Fruit fly (Drosophila melanogaster) whole organism, embryonic: Measurements from ENCODE around the gene CG43117.

Experiments
- BtbVII ChIP-seq: fragments of 200-800 bp; sonication (Bioruptor generic); optimal IDR thresholded peaks from 3 replicates; lab custom pipeline; 2017; ENCODE audit warnings: missing biosample characterization, mild to moderate bottlenecking, missing genetic modification characterization
- CG10959 ChIP-seq: fragments of 200-800 bp; sonication (Bioruptor generic); IDR thresholded peaks from 2 replicates; pipeline ENCODE4 v1.3.6; 2022; ENCODE audit warnings: missing biosample characterization, missing genetic modification characterization
- CG12155 ChIP-seq: fragments of 200-800 bp; sonication (Bioruptor generic); optimal IDR thresholded peaks from 3 replicates; lab custom pipeline; 2016; ENCODE audit warnings: missing biosample characterization, missing genetic modification characterization
- CG12942 ChIP-seq: fragments of 200-800 bp; sonication (Bioruptor generic); optimal IDR thresholded peaks from 3 replicates; lab custom pipeline; 2016; ENCODE audit warnings: missing biosample characterization, missing genetic modification characterization
- CG14710 ChIP-seq: fragments of 200-800 bp; sonication (Bioruptor generic); optimal IDR thresholded peaks from 3 replicates; lab custom pipeline; 2019; ENCODE audit warnings: missing biosample characterization, mild to moderate bottlenecking, missing genetic modification characterization, moderate library complexity
- CG17612 ChIP-seq: fragments of 200-800 bp; sonication (Bioruptor generic); IDR thresholded peaks from 2 replicates; pipeline ENCODE4 v1.3.6; 2022; ENCODE audit warnings: missing biosample characterization, missing genetic modification characterization
- CG18599 ChIP-seq: fragments of 200-800 bp; sonication (Bioruptor generic); optimal IDR thresholded peaks from 3 replicates; lab custom pipeline; 2017; ENCODE audit warnings: missing biosample characterization, missing genetic modification characterization, mild to moderate bottlenecking, moderate library complexity, missing genetic modification reagents
- CG2199 ChIP-seq: fragments of 200-800 bp; sonication (Bioruptor generic); IDR thresholded peaks from 3 replicates; pipeline ENCODE4 v1.3.6; 2022; ENCODE audit warnings: missing biosample characterization, missing genetic modification characterization
- CG30403 ChIP-seq: fragments of 200-800 bp; sonication (Bioruptor generic); optimal IDR thresholded peaks from 3 replicates; lab custom pipeline; 2016; ENCODE audit warnings: missing biosample characterization, missing genetic modification characterization
- CG32767 ChIP-seq: fragments of 200-800 bp; sonication (Bioruptor generic); IDR thresholded peaks from 2 replicates; pipeline ENCODE4 v1.3.6; 2022; ENCODE audit warnings: missing biosample characterization, missing genetic modification characterization
- CG34224 ChIP-seq: fragments of 200-800 bp; sonication (Bioruptor generic); IDR thresholded peaks from 3 replicates; pipeline ENCODE4 v1.3.6; 2022; ENCODE audit warnings: missing biosample characterization, missing genetic modification characterization; ENCODE audit not compliant: partially characterized antibody
- CG4424 ChIP-seq: fragments of 200-800 bp; sonication (Bioruptor generic); optimal IDR thresholded peaks from 3 replicates; lab custom pipeline; 2016; ENCODE audit warnings: missing biosample characterization, missing genetic modification characterization
- CG5180 ChIP-seq: fragments of 200-800 bp; sonication (Bioruptor generic); optimal IDR thresholded peaks from 3 replicates; lab custom pipeline; 2017; ENCODE audit warnings: missing biosample characterization, missing genetic modification characterization, mild to moderate bottlenecking, moderate library complexity, missing genetic modification reagents
- CG6689 ChIP-seq: fragments of 200-800 bp; sonication (Bioruptor generic); IDR thresholded peaks from 2 replicates; pipeline ENCODE4 v1.3.6; 2022; ENCODE audit warnings: missing biosample characterization, missing genetic modification characterization
- CG6854 ChIP-seq: fragments of 200-800 bp; sonication (Bioruptor generic); optimal IDR thresholded peaks from 3 replicates; lab custom pipeline; 2017; ENCODE audit warnings: missing biosample characterization, mild to moderate bottlenecking, missing genetic modification characterization
- CG8281 ChIP-seq: fragments of 200-800 bp; sonication (Bioruptor generic); optimal IDR thresholded peaks from 2 replicates; lab custom pipeline; 2018; ENCODE audit warnings: missing biosample characterization, mild to moderate bottlenecking, missing genetic modification characterization, moderate library complexity
- CG8388 ChIP-seq: fragments of 200-800 bp; sonication (Bioruptor generic); optimal IDR thresholded peaks from 2 replicates; lab custom pipeline; 2019; ENCODE audit warnings: missing biosample characterization, mild to moderate bottlenecking, missing genetic modification characterization, moderate library complexity
- CG8478 ChIP-seq: fragments of >200 bp; optimal IDR thresholded peaks from 2 replicates; lab custom pipeline; 2018
- CG9817 ChIP-seq: fragments of 200-800 bp; sonication (Bioruptor generic); optimal IDR thresholded peaks from 2 replicates; lab custom pipeline; 2018; ENCODE audit warnings: missing biosample characterization, mild to moderate bottlenecking, missing genetic modification characterization, moderate library complexity
- CG9876 ChIP-seq: fragments of 200-800 bp; sonication (Bioruptor generic); optimal IDR thresholded peaks from 2 replicates; lab custom pipeline; 2016; ENCODE audit warnings: missing biosample characterization, missing genetic modification characterization
- CG9932 ChIP-seq: fragments of 200-800 bp; sonication (Bioruptor generic); IDR thresholded peaks from 2 replicates; pipeline ENCODE4 v1.3.6; 2022; ENCODE audit warnings: missing biosample characterization, missing genetic modification characterization
- CTCF ChIP-seq: fragments of 200-800 bp; sonication (Bioruptor generic); optimal IDR thresholded peaks from 2 replicates; lab custom pipeline; 2017; ENCODE audit warnings: missing biosample characterization, mild to moderate bottlenecking, missing genetic modification characterization, moderate library complexity
- Deaf1 ChIP-seq: fragments of 200-800 bp; optimal IDR thresholded peaks from 3 replicates; lab custom pipeline; 2019; ENCODE audit warnings: missing biosample characterization, mild to moderate bottlenecking, missing genetic modification characterization, moderate library complexity
- Gsc ChIP-seq: fragments of 200-800 bp; sonication (Bioruptor generic); IDR thresholded peaks from 2 replicates; pipeline ENCODE4 v1.3.6; 2022; ENCODE audit warnings: missing biosample characterization, missing genetic modification characterization
- HLH54F ChIP-seq: fragments of 200-800 bp; sonication (Bioruptor generic); optimal IDR thresholded peaks from 3 replicates; lab custom pipeline; 2016; ENCODE audit warnings: missing biosample characterization, missing genetic modification characterization
- Hmr ChIP-seq: fragments of 200-800 bp; sonication (Bioruptor generic); optimal IDR thresholded peaks from 3 replicates; lab custom pipeline; 2017; ENCODE audit warnings: mild to moderate bottlenecking, missing biosample characterization, missing genetic modification reagents, missing genetic modification characterization
- NFAT ChIP-seq: fragments of 200-800 bp; sonication (Bioruptor generic); IDR thresholded peaks from 2 replicates; pipeline ENCODE4 v1.3.6; 2022; ENCODE audit warnings: missing biosample characterization, missing genetic modification characterization
- Nf-YB ChIP-seq: fragments of 200-800 bp; sonication (Bioruptor generic); optimal IDR thresholded peaks from 3 replicates; lab custom pipeline; 2019; ENCODE audit warnings: missing biosample characterization, mild to moderate bottlenecking, missing genetic modification characterization, moderate library complexity
- Scr ChIP-seq: fragments of 200-800 bp; sonication (Bioruptor generic); IDR thresholded peaks from 2 replicates; pipeline ENCODE4 v1.3.6; 2022; ENCODE audit warnings: missing biosample characterization, missing genetic modification characterization; ENCODE audit not compliant: partially characterized antibody
- Xrp1 ChIP-seq: fragments of 200-800 bp; sonication (Bioruptor generic); IDR thresholded peaks from 2 replicates; pipeline ENCODE4 v1.3.6; 2022; ENCODE audit warnings: missing biosample characterization, missing genetic modification characterization
- abd-A ChIP-seq: fragments of 200-800 bp; sonication (Bioruptor generic); optimal IDR thresholded peaks from 3 replicates; lab custom pipeline; 2019; ENCODE audit warnings: missing biosample characterization, mild to moderate bottlenecking, missing genetic modification characterization, moderate library complexity
- ac ChIP-seq: fragments of 200-800 bp; sonication (Bioruptor generic); optimal IDR thresholded peaks from 3 replicates; lab custom pipeline; 2017; ENCODE audit warnings: missing biosample characterization, mild to moderate bottlenecking, missing genetic modification characterization
- cg ChIP-seq: fragments of 200-800 bp; sonication (Bioruptor generic); optimal IDR thresholded peaks from 3 replicates; lab custom pipeline; 2019; ENCODE audit warnings: missing biosample characterization, mild to moderate bottlenecking, missing genetic modification characterization, moderate library complexity
- dysf ChIP-seq: fragments of 200-800 bp; sonication (Bioruptor generic); IDR thresholded peaks from 3 replicates; pipeline ENCODE4 v1.3.6; 2022; ENCODE audit warnings: missing biosample characterization, missing genetic modification characterization
- ewg ChIP-seq: fragments of 200-800 bp; sonication (Bioruptor generic); optimal IDR thresholded peaks from 3 replicates; lab custom pipeline; 2017; ENCODE audit warnings: mild to moderate bottlenecking, missing biosample characterization, missing genetic modification reagents, missing genetic modification characterization
- fd96Cb ChIP-seq: fragments of 200-800 bp; sonication (Bioruptor generic); optimal IDR thresholded peaks from 2 replicates; lab custom pipeline; 2018; ENCODE audit warnings: missing biosample characterization, mild to moderate bottlenecking, missing genetic modification characterization, moderate library complexity
- fu2 ChIP-seq: fragments of 200-800 bp; sonication (Bioruptor generic); optimal IDR thresholded peaks from 2 replicates; lab custom pipeline; 2016; ENCODE audit warnings: missing biosample characterization, missing genetic modification characterization
- klu ChIP-seq: fragments of 200-800 bp; sonication (Bioruptor generic); IDR thresholded peaks from 2 replicates; pipeline ENCODE4 v1.3.6; 2022; ENCODE audit warnings: missing biosample characterization, missing genetic modification characterization
- lmd ChIP-seq: fragments of 200-800 bp; sonication (Bioruptor generic); IDR thresholded peaks from 2 replicates; pipeline ENCODE4 v1.3.6; 2022; ENCODE audit warnings: missing biosample characterization, missing genetic modification characterization
- nau ChIP-seq: fragments of 200-800 bp; sonication (Bioruptor generic); optimal IDR thresholded peaks from 3 replicates; lab custom pipeline; 2017; ENCODE audit warnings: missing biosample characterization, mild to moderate bottlenecking, missing genetic modification characterization, missing genetic modification reagents
- nmo ChIP-seq: fragments of 200-800 bp; sonication (Bioruptor generic); optimal IDR thresholded peaks from 2 replicates; lab custom pipeline; 2018; ENCODE audit warnings: missing biosample characterization, mild to moderate bottlenecking, missing genetic modification characterization, moderate library complexity
- oc ChIP-seq: fragments of 200-800 bp; sonication (Bioruptor generic); optimal IDR thresholded peaks from 2 replicates; lab custom pipeline; 2018; ENCODE audit warnings: missing biosample characterization, mild to moderate bottlenecking, missing genetic modification characterization, moderate library complexity
- odd ChIP-seq: fragments of 200-800 bp; sonication (Bioruptor generic); optimal IDR thresholded peaks from 2 replicates; lab custom pipeline; 2017; ENCODE audit warnings: missing biosample characterization, mild to moderate bottlenecking, missing genetic modification characterization
- run ChIP-seq: fragments of 200-800 bp; sonication (Bioruptor generic); optimal IDR thresholded peaks from 3 replicates; lab custom pipeline; 2018; ENCODE audit warnings: missing biosample characterization, mild to moderate bottlenecking, missing genetic modification characterization
- salm ChIP-seq: fragments of 200-800 bp; sonication (Bioruptor generic); optimal IDR thresholded peaks from 2 replicates; lab custom pipeline; 2018; ENCODE audit warnings: missing biosample characterization, mild to moderate bottlenecking, missing genetic modification characterization
- sd ChIP-seq: fragments of 200-800 bp; sonication (Bioruptor generic); optimal IDR thresholded peaks from 3 replicates; lab custom pipeline; 2018; ENCODE audit warnings: missing biosample characterization, mild to moderate bottlenecking, missing genetic modification characterization, moderate library complexity
- sqz ChIP-seq: fragments of 200-800 bp; sonication (Bioruptor generic); optimal IDR thresholded peaks from 3 replicates; lab custom pipeline; 2018; ENCODE audit warnings: missing biosample characterization, mild to moderate bottlenecking, missing genetic modification characterization
- tap ChIP-seq: fragments of 200-800 bp; optimal IDR thresholded peaks from 3 replicates; lab custom pipeline; 2019; ENCODE audit warnings: missing biosample characterization, mild to moderate bottlenecking, missing genetic modification characterization, moderate library complexity
- trh ChIP-seq: fragments of 200-800 bp; sonication (Bioruptor generic); optimal IDR thresholded peaks from 2 replicates; lab custom pipeline; 2016; ENCODE audit warnings: missing biosample characterization, missing genetic modification characterization
- tx ChIP-seq: fragments of 200-800 bp; sonication (Bioruptor generic); optimal IDR thresholded peaks from 2 replicates; lab custom pipeline; 2016; ENCODE audit warnings: missing biosample characterization, missing genetic modification characterization

Gene CG43117

dm6 chr3R:26462173-26462959 lies 7.8 kb downstream of the CG43117 start (continued):
- TF ChIP-seq fd96Cb (peak; percentile 32), BtbVII (GFP tag; lab: Kevin White, UChicago) (no peak), Nf-YB (no peak), CG30403 (GFP tag; lab: Kevin White, UChicago) (peak; percentile 22), salm (tag; lab: Kevin White, UChicago) (no peak), Hmr (GFP tag; lab: Kevin White, UChicago) (peak; percentile 30), CG12942 (GFP tag; lab: Kevin White, UChicago) (no peak), odd (GFP tag; lab: Kevin White, UChicago) (no peak), HLH54F (GFP tag; lab: Kevin White, UChicago) (no peak), CG8478 (lab: Kevin White, UChicago) (no peak), CG4424 (GFP tag; lab: Kevin White, UChicago) (peak; percentile 8), CG5180 (GFP tag; lab: Kevin White, UChicago) (no peak), CG6689 (GFP tag; lab: Robert Waterston, UW) (0 out of 2 replicates have a peak, but pooled peaks have one; percentile 26), ewg (GFP tag; lab: Kevin White, UChicago) (no peak), CG6854 (GFP tag; lab: Kevin White, UChicago) (peak; percentile 1), CTCF (GFP tag; lab: Kevin White, UChicago) (no peak), oc (peak; percentile 3), CG18599 (GFP tag; lab: Kevin White, UChicago) (peak; percentile 12), NFAT (no peak), CG9817 (tag; lab: Kevin White, UChicago) (no peak), CG9876 (GFP tag; lab: Kevin White, UChicago) (no peak), CG8388 (GFP tag; lab: Kevin White, UChicago) (no peak), sd (tag; lab: Kevin White, UChicago) (peak; percentile 8), run (tag; lab: Kevin White, UChicago) (no peak), CG8281 (tag; lab: Kevin White, UChicago) (no peak), CG14710 (tag; lab: Kevin White, UChicago) (no peak), tx (peak; percentile 13), cg (GFP tag; lab: Kevin White, UChicago) (peak; percentile 12), lmd (GFP tag; lab: Robert Waterston, UW) (0 out of 2 replicates have a peak, but pooled peaks have one; percentile 36), Scr (no peak), nau (GFP tag; lab: Kevin White, UChicago) (peak; percentile 7), sqz (no peak), CG32767 (GFP tag; lab: Robert Waterston, UW) (no peak), Deaf1 (tag; lab: Kevin White, UChicago) (peak; percentile 17), CG9932 (GFP tag; lab: Robert Waterston, UW) (0 out of 2 replicates have a peak, but pooled peaks have one; percentile 45), CG2199 (GFP tag; lab: Robert Waterston, UW) (no peak), ac (GFP tag; lab: Kevin White, UChicago) (no peak), Xrp1 (GFP tag; lab: Robert Waterston, UW) (no peak), trh (no peak), CG17612 (GFP tag; lab: Robert Waterston, UW) (no peak), CG12155 (GFP tag; lab: Kevin White, UChicago) (no peak), CG34224 (GFP tag; lab: Robert Waterston, UW) (0 out of 3 replicates have a peak, but pooled peaks have one; percentile 15), nmo (GFP tag; lab: Kevin White, UChicago) (peak; percentile 25), klu (peak; percentile 81), fu2 (GFP tag; lab: Kevin White, UChicago) (no peak), tap (tag; lab: Kevin White, UChicago) (peak; percentile 9), CG10959 (GFP tag; lab: Robert Waterston, UW) (no peak), abd-A (peak; percentile 72), Gsc (GFP tag; lab: Robert Waterston, UW) (no peak), dysf (peak; percentile 52; the same call in 2 of the 3 replicates)
